Worm (Caenorhabditis elegans): ENCODE measurements around the gene nhr-126.

Gene nhr-126

DNA sequence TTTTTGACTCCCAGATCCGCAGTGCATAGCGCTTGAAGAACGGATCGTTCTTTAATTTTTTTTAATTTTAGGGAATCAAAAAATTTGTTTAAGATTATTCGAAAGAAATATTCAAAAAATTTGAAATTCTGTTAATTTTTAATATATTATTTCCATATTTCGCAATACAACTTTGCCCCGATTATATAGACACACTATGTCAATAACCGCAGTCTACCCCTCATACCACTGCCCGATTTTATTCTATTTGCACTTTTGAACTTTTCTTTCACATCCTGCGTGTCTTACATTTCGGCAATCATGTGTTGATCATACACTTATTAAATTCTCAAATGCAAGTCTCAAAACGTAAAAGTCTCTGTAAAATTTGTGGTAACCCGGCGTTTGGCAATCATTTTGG, 10.1 kb upstream of the nhr-126 start, which contains the start of gene nhr-56 (continued):
- peak; percentile 71 for TF ChIP-seq nhr-77 (tag; optimal IDR thresholded peaks at IDR 0.05)
- no peak for TF ChIP-seq ceh-28 (tag; optimal IDR thresholded peaks at IDR 0.05)
- TF ChIP-seq daf-16 (GFP tag; optimal IDR thresholded peaks at IDR 0.05) = no peak
- peak; percentile 84 for TF ChIP-seq daf-16 (tag; optimal IDR thresholded peaks at IDR 0.05)
- TF ChIP-seq php-3 (GFP tag; IDR thresholded peaks at IDR 0.05) = no peak
- TF ChIP-seq pha-4 (GFP tag; IDR thresholded peaks at IDR 0.05) = 0 out of 2 replicates have a peak, but pooled peaks have one; percentile 16
- TF ChIP-seq pha-4 (tag; optimal IDR thresholded peaks at IDR 0.05) = peak; percentile 75
- TF ChIP-seq lim-7 (GFP tag; IDR thresholded peaks at IDR 0.05) = no peak
- no peak for TF ChIP-seq nhr-41 (GFP tag; IDR thresholded peaks at IDR 0.05)
- TF ChIP-seq snpc-4 (tag; optimal IDR thresholded peaks at IDR 0.05) = no peak
- TF ChIP-seq ama-1 (optimal IDR thresholded peaks at IDR 0.05) = no peak
- peak; percentile 81 for TF ChIP-seq nhr-28 (tag; optimal IDR thresholded peaks at IDR 0.05)
- no peak for TF ChIP-seq egl-27 (tag; optimal IDR thresholded peaks at IDR 0.05)
- peak; percentile 54 for TF ChIP-seq mep-1 (tag; optimal IDR thresholded peaks at IDR 0.05)
- no peak for TF ChIP-seq spr-1 (tag; optimal IDR thresholded peaks at IDR 0.05)
- peak in 1 of 2 experiments; percentile 58 for TF ChIP-seq lsy-2 (tag; optimal IDR thresholded peaks at IDR 0.05)
- peak; percentile 55 for TF ChIP-seq pqm-1 (tag; optimal IDR thresholded peaks at IDR 0.05)
- TF ChIP-seq aha-1 (tag) = no peak
- no peak for TF ChIP-seq lin-13 (GFP tag; optimal IDR thresholded peaks at IDR 0.05)

DNA sequence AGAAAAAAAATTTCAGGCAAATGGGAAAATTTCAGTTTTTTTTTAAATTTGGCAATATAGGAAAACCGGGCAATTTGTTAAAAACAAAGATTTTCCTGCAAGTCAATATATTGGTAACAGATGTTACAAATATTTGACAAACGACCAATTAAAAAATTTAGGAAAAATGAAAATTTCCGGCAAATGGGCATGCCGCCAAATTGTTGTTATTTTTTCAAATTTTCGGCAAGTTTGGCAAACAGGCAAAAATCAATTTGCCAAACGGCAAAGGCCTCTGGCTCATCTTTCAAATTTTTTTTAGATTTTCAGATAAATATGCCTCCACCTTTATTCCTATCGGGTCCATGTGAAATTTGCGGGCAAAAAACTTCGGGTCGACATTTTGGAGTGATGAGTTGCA, 7.1 kb upstream of the nhr-126 start, which contains the start of gene nhr-128:
Gene nhr-128, plus strand, starts transcription at position 301 of the 400 bp plus-strand sequence.
- no peak for TF ChIP-seq dmd-9 (GFP tag; IDR thresholded peaks at IDR 0.05)
- no peak for TF ChIP-seq nhr-41 (GFP tag; IDR thresholded peaks at IDR 0.05)
- TF ChIP-seq F26F4.8 (GFP tag; conservative IDR thresholded peaks at IDR 0.05) = no peak
- TF ChIP-seq ama-1 (optimal IDR thresholded peaks at IDR 0.05) = no peak
- no peak for TF ChIP-seq lin-38 (GFP tag; IDR thresholded peaks at IDR 0.05)
- TF ChIP-seq ceh-44 (GFP tag; IDR thresholded peaks at IDR 0.05) = no peak
- TF ChIP-seq sdz-12 (GFP tag; optimal IDR thresholded peaks at IDR 0.05) = no peak
- no peak for TF ChIP-seq lin-39 (tag; optimal IDR thresholded peaks at IDR 0.05)
- TF ChIP-seq unc-39 (tag; optimal IDR thresholded peaks at IDR 0.05) = no peak
- TF ChIP-seq spr-3 (GFP tag; optimal IDR thresholded peaks at IDR 0.05) = no peak
- no peak for TF ChIP-seq nhr-25 (tag; optimal IDR thresholded peaks at IDR 0.05; ENCODE audit: borderline replicate concordance, insufficient read depth)
- TF ChIP-seq nhr-237 (tag; optimal IDR thresholded peaks at IDR 0.05) = no peak
- TF ChIP-seq F44E2.7 (GFP tag; IDR thresholded peaks at IDR 0.05) = no peak
- no peak for TF ChIP-seq snpc-1.2 (GFP tag; IDR thresholded peaks at IDR 0.05)
- TF ChIP-seq ces-1 (GFP tag; optimal IDR thresholded peaks at IDR 0.05) = no peak

DNA sequence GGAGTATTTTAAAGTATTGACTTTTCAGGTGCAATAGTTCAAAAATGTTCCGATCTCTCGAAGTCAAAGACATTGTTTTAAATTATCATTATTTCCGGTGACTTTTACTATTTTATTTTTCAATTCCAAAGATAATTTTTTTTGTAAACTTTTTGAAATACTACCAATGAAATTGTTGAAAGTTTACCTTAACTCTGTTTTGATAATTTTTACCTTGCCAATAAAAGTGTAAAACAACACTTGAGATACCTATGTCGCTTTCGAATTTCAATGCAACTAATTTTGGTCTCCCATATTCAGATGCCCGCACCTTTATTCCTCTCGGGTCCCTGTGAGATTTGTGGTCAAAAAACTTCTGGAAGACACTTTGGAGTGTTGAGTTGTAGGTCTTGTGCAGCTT, 3.8 kb upstream of the nhr-126 start, which contains the start of gene nhr-103:
Gene nhr-103, plus strand, starts transcription at position 301 of the 400 bp plus-strand sequence.
- no peak for TF ChIP-seq ceh-44 (GFP tag; IDR thresholded peaks at IDR 0.05)
- no peak for TF ChIP-seq ceh-32 (tag; optimal IDR thresholded peaks at IDR 0.05; ENCODE audit: poor library complexity)
- TF ChIP-seq dve-1 (tag; optimal IDR thresholded peaks at IDR 0.05; ENCODE audit: insufficient read depth) = no peak
- TF ChIP-seq mes-2 (tag; optimal IDR thresholded peaks at IDR 0.05; ENCODE audit: poor library complexity, severe bottlenecking) = no peak
- TF ChIP-seq nhr-76 (tag; optimal IDR thresholded peaks at IDR 0.05) = no peak
- TF ChIP-seq fos-1 (tag; optimal IDR thresholded peaks at IDR 0.05) = no peak

DNA sequence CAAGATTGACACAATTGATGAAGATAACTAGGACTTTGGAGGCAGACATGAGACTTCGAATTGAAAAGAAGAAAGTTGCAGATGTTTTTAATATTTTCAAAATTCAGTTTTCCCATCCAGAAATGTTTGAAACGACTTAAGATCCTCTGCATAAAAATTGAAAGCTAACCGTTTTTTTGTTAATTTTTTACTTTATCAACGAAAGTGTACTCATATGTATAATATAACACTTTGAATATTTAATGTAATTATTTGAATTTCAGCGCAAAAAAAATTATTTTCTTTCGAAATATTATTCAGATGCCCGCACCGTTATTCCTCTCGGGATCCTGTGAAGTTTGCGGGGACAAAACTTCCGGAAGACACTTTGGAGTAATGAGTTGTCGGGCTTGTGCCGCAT, 2.0 kb upstream of the nhr-126 start, which contains the start of gene nhr-18:
Gene nhr-18, plus strand, starts transcription at position 301 of the 400 bp plus-strand sequence.
- TF ChIP-seq daf-19 (GFP tag; conservative IDR thresholded peaks at IDR 0.05) (no peak), nhr-11 (tag; optimal IDR thresholded peaks at IDR 0.05) (no peak), mep-1 (tag; optimal IDR thresholded peaks at IDR 0.05) (no peak), F44E2.7 (GFP tag; IDR thresholded peaks at IDR 0.05) (no peak), mxl-3 (GFP tag; optimal IDR thresholded peaks at IDR 0.05) (no peak), fkh-10 (GFP tag; optimal IDR thresholded peaks at IDR 0.05) (no peak), spr-1 (tag; optimal IDR thresholded peaks at IDR 0.05) (no peak), lin-15B (tag; optimal IDR thresholded peaks at IDR 0.05) (no peak), gei-8 (GFP tag; optimal IDR thresholded peaks at IDR 0.05) (no peak), arid-1 (GFP tag; conservative IDR thresholded peaks at IDR 0.05) (no peak)

Measured in whole organism, L4 larva.